Worm (Caenorhabditis elegans): ENCODE measurements around the gene dmsr-11.

DNA sequence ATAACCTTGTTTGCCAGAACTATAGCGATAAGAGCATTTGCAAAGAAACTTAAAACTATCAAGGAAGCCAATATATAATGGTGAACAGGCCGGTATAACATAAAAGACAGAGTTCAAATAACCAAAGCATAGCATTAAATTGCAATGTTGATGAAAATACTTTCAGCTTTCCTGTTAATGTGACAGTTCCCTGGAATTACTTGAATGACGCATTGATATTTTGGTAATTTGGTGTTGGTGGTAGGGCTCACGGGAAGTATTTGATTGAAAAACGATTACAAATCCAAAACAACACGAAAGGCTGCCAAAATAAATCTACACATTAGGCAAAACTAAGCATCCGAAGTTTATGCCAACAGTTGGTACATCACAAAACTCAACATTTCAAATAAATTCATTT is 5.1 kb upstream of the dmsr-11 start, which contains the start of gene dmsr-16:
- TF ChIP-seq snpc-1.3 (tag; optimal IDR thresholded peaks at IDR 0.05; ENCODE audit: insufficient read depth), result no peak
- TF ChIP-seq tbp1 (GFP tag; optimal IDR thresholded peaks at IDR 0.05), result no peak
- TF ChIP-seq snpc-4 (GFP tag; optimal IDR thresholded peaks at IDR 0.05), result no peak
- no peak for TF ChIP-seq snpc-4 (tag; optimal IDR thresholded peaks at IDR 0.05)
- no peak for TF ChIP-seq Y79H2A.3 (GFP tag; conservative IDR thresholded peaks at IDR 0.05)
- no peak for TF ChIP-seq fkh-3 (tag; optimal IDR thresholded peaks at IDR 0.05)
- TF ChIP-seq ets-4 (GFP tag; optimal IDR thresholded peaks at IDR 0.05), result no peak
- TF ChIP-seq attf-5 (GFP tag; optimal IDR thresholded peaks at IDR 0.05), result no peak
- TF ChIP-seq C06A6.2 (GFP tag; conservative IDR thresholded peaks at IDR 0.05), result no peak
- no peak for TF ChIP-seq F57C9.4 (tag; optimal IDR thresholded peaks at IDR 0.05)
- TF ChIP-seq nhr-27 (tag; optimal IDR thresholded peaks at IDR 0.05), result no peak

All from whole organism, young adult.